Fruit fly (Drosophila melanogaster) whole organism, adult: ENCODE measurements around the gene CkIIalpha-i1.

Source experiments
- CG12768 ChIP-seq: fragments of 200-800 bp; sonication (Bioruptor generic); optimal IDR thresholded peaks from 2 replicates; lab custom pipeline; 2017; ENCODE audit warnings: missing biosample characterization, missing genetic modification characterization, mild to moderate bottlenecking, moderate library complexity, missing genetic modification reagents
- CG1620 ChIP-seq: fragments of 200-800 bp; sonication (Bioruptor generic); optimal IDR thresholded peaks from 2 replicates; lab custom pipeline; 2016; ENCODE audit warnings: missing biosample characterization, missing genetic modification characterization
- CG7045 ChIP-seq: fragments of 200-800 bp; sonication (Bioruptor generic); optimal IDR thresholded peaks from 2 replicates; lab custom pipeline; 2017; ENCODE audit warnings: missing biosample characterization, mild to moderate bottlenecking, missing genetic modification characterization
- CG7101 ChIP-seq: fragments of 200-800 bp; sonication (Bioruptor generic); optimal IDR thresholded peaks from 2 replicates; lab custom pipeline; 2018; ENCODE audit warnings: missing biosample characterization, mild to moderate bottlenecking, missing genetic modification characterization, moderate library complexity
- Crg-1 ChIP-seq: fragments of 200-800 bp; sonication (Bioruptor generic); optimal IDR thresholded peaks from 2 replicates; lab custom pipeline; 2016; ENCODE audit warnings: missing biosample characterization, missing genetic modification characterization
- Mnt ChIP-seq: fragments of 200-800 bp; sonication (Bioruptor generic); optimal IDR thresholded peaks from 2 replicates; lab custom pipeline; 2016; ENCODE audit warnings: missing biosample characterization, mild to moderate bottlenecking, missing genetic modification characterization
- kay ChIP-seq: fragments of 200-800 bp; sonication (Bioruptor generic); peaks from one replicate; lab custom pipeline; 2016; ENCODE audit warnings: missing biosample characterization, missing genetic modification characterization, borderline replicate concordance

DNA sequence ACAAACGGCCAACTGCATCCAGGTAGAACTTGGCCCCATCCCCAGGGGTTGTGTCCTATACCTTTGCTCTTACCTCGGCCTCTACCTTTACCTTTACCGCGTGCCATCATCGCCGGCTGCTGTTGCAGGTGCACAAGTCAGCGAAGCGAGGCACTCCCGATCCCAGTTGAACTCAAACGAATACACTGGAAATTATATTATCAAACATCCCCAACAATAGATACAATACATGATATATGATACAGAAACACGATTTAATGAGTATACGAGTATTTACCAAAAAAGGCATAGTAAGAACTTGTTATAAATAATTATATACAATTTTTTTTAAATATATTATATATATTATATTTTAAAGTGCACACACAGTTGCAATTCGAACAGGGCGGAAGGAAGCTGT lies 30.4 kb downstream of the CkIIalpha-i1 start:
- no peak for TF ChIP-seq Crg-1
- TF ChIP-seq CG12768 (GFP tag; lab: Kevin White, UChicago), result no peak
- TF ChIP-seq CG7045, result no peak
- no peak for TF ChIP-seq CG1620 (GFP tag; lab: Kevin White, UChicago)
- TF ChIP-seq Mnt (GFP tag; lab: Kevin White, UChicago), result no peak
- TF ChIP-seq kay (GFP tag; lab: Kevin White, UChicago), result no peak
- TF ChIP-seq CG7101 (tag; lab: Kevin White, UChicago), result no peak
